Fruit fly (Drosophila melanogaster): ENCODE measurements around the gene CG3618.
A peak's percentile ranks its signal among the peaks of the same experiment; 100 is the strongest.

The CG3618 gene

dm6 chr3L:20771001-20771890 lies 44.6 kb downstream of the CG3618 start, which contains the start of the genes CG4042 and Pitslre (continued):
- TF ChIP-seq zfh2 (GFP tag; optimal IDR thresholded peaks at IDR 0.05) (no peak), CG31441 (GFP tag; IDR thresholded peaks at IDR 0.05) (0 out of 2 replicates have a peak, but pooled peaks have one; percentile 33), CG3281 (GFP tag; optimal IDR thresholded peaks at IDR 0.05) (no peak), Chrac-16 (GFP tag; optimal IDR thresholded peaks at IDR 0.05) (peak; percentile 60), ind (GFP tag; optimal IDR thresholded peaks at IDR 0.05) (peak; percentile 56), Elba2 (GFP tag; optimal IDR thresholded peaks at IDR 0.05) (no peak), ken (GFP tag; IDR thresholded peaks at IDR 0.05) (no peak), CG14965 (GFP tag; optimal IDR thresholded peaks at IDR 0.05; ENCODE audit: borderline replicate concordance) (no peak), Sin3A (optimal IDR thresholded peaks at IDR 0.05) (peak; percentile 52), fd64A (GFP tag; optimal IDR thresholded peaks at IDR 0.05) (no peak), Nf-YA (GFP tag; IDR thresholded peaks at IDR 0.05) (no peak), CG2199 (GFP tag; IDR thresholded peaks at IDR 0.05) (no peak), CG4707 (GFP tag; optimal IDR thresholded peaks at IDR 0.05) (no peak), sug (tag; optimal IDR thresholded peaks at IDR 0.05) (peak; percentile 6), CG3065 (GFP tag; optimal IDR thresholded peaks at IDR 0.05) (no peak), E2f2 (GFP tag; IDR thresholded peaks at IDR 0.05) (no peak), Doc2 (GFP tag; IDR thresholded peaks at IDR 0.05) (no peak), CG17829 (tag; optimal IDR thresholded peaks at IDR 0.05) (peak; percentile 31), salm (tag; optimal IDR thresholded peaks at IDR 0.05) (no peak), CG13123 (GFP tag; optimal IDR thresholded peaks at IDR 0.05) (no peak), CG12659 (GFP tag; optimal IDR thresholded peaks at IDR 0.05) (peak; percentile 21), CHES-1-like (GFP tag; optimal IDR thresholded peaks at IDR 0.05) (no peak), Adf1 (GFP tag; IDR thresholded peaks at IDR 0.05) (peak; percentile 28; the same call in 1 of the 2 replicates), ato (GFP tag; IDR thresholded peaks at IDR 0.05; ENCODE audit: partially characterized antibody) (peak; percentile 21; the same call in 1 of the 2 replicates), gsb-n (tag; optimal IDR thresholded peaks at IDR 0.05) (no peak), D19B (GFP tag; optimal IDR thresholded peaks at IDR 0.05) (peak; percentile 25), gsb (GFP tag; IDR thresholded peaks at IDR 0.05) (no peak), lola (GFP tag; optimal IDR thresholded peaks at IDR 0.05) (peak in 1 of 3 experiments; percentile 20), twi (tag; optimal IDR thresholded peaks at IDR 0.05) (no peak), Xrp1 (GFP tag; IDR thresholded peaks at IDR 0.05) (peak; percentile 38; the same call in 1 of the 2 replicates), CG6272 (GFP tag; IDR thresholded peaks at IDR 0.05) (no peak; the same call in 1 of the 2 replicates), CG8478 (optimal IDR thresholded peaks at IDR 0.05) (no peak), CG34224 (GFP tag; IDR thresholded peaks at IDR 0.05; ENCODE audit: partially characterized antibody) (peak; percentile 70; the same call in 2 of the 3 replicates), HmgZ (tag; optimal IDR thresholded peaks at IDR 0.05) (no peak), Bteb2 (GFP tag; optimal IDR thresholded peaks at IDR 0.05) (no peak), yki (optimal IDR thresholded peaks at IDR 0.05) (no peak), CG8388 (GFP tag; optimal IDR thresholded peaks at IDR 0.05) (peak; percentile 31), CG2116 (GFP tag; optimal IDR thresholded peaks at IDR 0.05) (peak; percentile 25), bigmax (GFP tag; optimal IDR thresholded peaks at IDR 0.05) (no peak), amos (GFP tag; IDR thresholded peaks at IDR 0.05; ENCODE audit: partially characterized antibody) (peak; percentile 55), Sox100B (GFP tag; optimal IDR thresholded peaks at IDR 0.05) (peak; percentile 59), Sry-δ (GFP tag; optimal IDR thresholded peaks at IDR 0.05) (peak; percentile 55), Stat92E (GFP tag; optimal IDR thresholded peaks at IDR 0.05) (no peak), CG12071 (GFP tag; optimal IDR thresholded peaks at IDR 0.05) (no peak), CG11695 (GFP tag; IDR thresholded peaks at IDR 0.05) (peak; percentile 49; the same call in 1 of the 3 replicates), Mrtf (GFP tag; IDR thresholded peaks at IDR 0.05) (no peak), CG18011 (GFP tag; optimal IDR thresholded peaks at IDR 0.05) (no peak), CG8089 (GFP tag; optimal IDR thresholded peaks at IDR 0.05) (no peak), BEAF-32 (GFP tag; optimal IDR thresholded peaks at IDR 0.05) (peak; percentile 73)

Measured in whole organism, embryonic.